Fruit fly (Drosophila melanogaster) whole organism, embryonic: Measurements from ENCODE around the gene CG34293.

Source experiments
- Blimp-1 ChIP-seq: fragments of 200-800 bp; sonication (Bioruptor generic); optimal IDR thresholded peaks from 3 replicates; lab custom pipeline; 2018; ENCODE audit warnings: missing biosample characterization, missing genetic modification characterization, mild to moderate bottlenecking, moderate library complexity, missing genetic modification reagents
- BtbVII ChIP-seq: fragments of 200-800 bp; sonication (Bioruptor generic); optimal IDR thresholded peaks from 3 replicates; lab custom pipeline; 2017; ENCODE audit warnings: missing biosample characterization, mild to moderate bottlenecking, missing genetic modification characterization
- C15 ChIP-seq: fragments of 200-800 bp; sonication (Bioruptor generic); IDR thresholded peaks from 3 replicates; pipeline ENCODE4 v1.3.6; 2022; ENCODE audit warnings: missing biosample characterization, missing genetic modification characterization
- CG10366 ChIP-seq: fragments of 200-800 bp; sonication (Bioruptor generic); IDR thresholded peaks from 2 replicates; pipeline ENCODE4 v1.3.6; 2022; ENCODE audit warnings: missing biosample characterization, missing genetic modification characterization
- CG11398 ChIP-seq: fragments of 200-800 bp; sonication (Bioruptor generic); optimal IDR thresholded peaks from 2 replicates; lab custom pipeline; 2016; ENCODE audit warnings: missing biosample characterization, missing genetic modification characterization
- CG11695 ChIP-seq: fragments of 200-800 bp; sonication (Bioruptor generic); IDR thresholded peaks from 3 replicates; pipeline ENCODE4 v1.3.6; 2022; ENCODE audit warnings: missing biosample characterization, missing genetic modification characterization
- CG12155 ChIP-seq: fragments of 200-800 bp; sonication (Bioruptor generic); optimal IDR thresholded peaks from 3 replicates; lab custom pipeline; 2016; ENCODE audit warnings: missing biosample characterization, missing genetic modification characterization
- CG12299 ChIP-seq: fragments of 200-800 bp; sonication (Bioruptor generic); optimal IDR thresholded peaks from 2 replicates; lab custom pipeline; 2018; ENCODE audit warnings: missing biosample characterization, mild to moderate bottlenecking, missing genetic modification characterization
- CG14441 ChIP-seq: fragments of 200-800 bp; sonication (Bioruptor generic); IDR thresholded peaks from 2 replicates; pipeline ENCODE4 v1.3.6; 2022; ENCODE audit warnings: missing biosample characterization, missing genetic modification characterization
- CG1529 ChIP-seq: fragments of 200-800 bp; sonication (Bioruptor generic); optimal IDR thresholded peaks from 3 replicates; lab custom pipeline; 2018; ENCODE audit warnings: missing biosample characterization, missing genetic modification characterization
- CG1792 ChIP-seq: fragments of 200-800 bp; sonication (Bioruptor generic); optimal IDR thresholded peaks from 2 replicates; lab custom pipeline; 2016; ENCODE audit warnings: missing biosample characterization, missing genetic modification characterization
- CG18262 ChIP-seq: fragments of 200-800 bp; optimal IDR thresholded peaks from 3 replicates; lab custom pipeline; 2019; ENCODE audit warnings: missing biosample characterization, mild to moderate bottlenecking, missing genetic modification characterization, moderate library complexity
- CG32532 ChIP-seq: fragments of 200-800 bp; sonication (Bioruptor generic); IDR thresholded peaks from 2 replicates; pipeline ENCODE4 v1.3.6; 2022; ENCODE audit warnings: missing biosample characterization, missing genetic modification characterization
- CG33557 ChIP-seq: fragments of 200-800 bp; sonication (Bioruptor generic); optimal IDR thresholded peaks from 2 replicates; lab custom pipeline; 2019; ENCODE audit warnings: missing biosample characterization, mild to moderate bottlenecking, missing genetic modification characterization, moderate library complexity
- CG6791 ChIP-seq: fragments of 200-800 bp; sonication (Bioruptor generic); IDR thresholded peaks from 3 replicates; pipeline ENCODE4 v1.3.6; 2022; ENCODE audit warnings: missing biosample characterization, missing genetic modification characterization; ENCODE audit not compliant: partially characterized antibody
- CG7745 ChIP-seq: fragments of 200-800 bp; sonication (Bioruptor generic); optimal IDR thresholded peaks from 2 replicates; lab custom pipeline; 2018; ENCODE audit warnings: missing biosample characterization, mild to moderate bottlenecking, missing genetic modification characterization, moderate library complexity
- CG8290 ChIP-seq, 3 experiments: fragments of 200-800 bp; sonication (Bioruptor generic); optimal IDR thresholded peaks; 2 replicates each; lab custom pipeline; 2016 to 2019; ENCODE audit warnings: missing biosample characterization in 3 of 3, missing genetic modification characterization in 3 of 3, mild to moderate bottlenecking in 2 of 3, moderate library complexity in 1 of 3
- CG8388 ChIP-seq: fragments of 200-800 bp; sonication (Bioruptor generic); optimal IDR thresholded peaks from 2 replicates; lab custom pipeline; 2019; ENCODE audit warnings: missing biosample characterization, mild to moderate bottlenecking, missing genetic modification characterization, moderate library complexity
- CTCF ChIP-seq: fragments of 200-800 bp; sonication (Bioruptor generic); optimal IDR thresholded peaks from 2 replicates; lab custom pipeline; 2017; ENCODE audit warnings: missing biosample characterization, mild to moderate bottlenecking, missing genetic modification characterization, moderate library complexity
- Camta ChIP-seq: fragments of 200-800 bp; sonication (Bioruptor generic); optimal IDR thresholded peaks from 2 replicates; lab custom pipeline; 2016; ENCODE audit warnings: missing biosample characterization, missing genetic modification characterization
- D19A ChIP-seq: fragments of 200-800 bp; optimal IDR thresholded peaks from 3 replicates; lab custom pipeline; 2019; ENCODE audit warnings: missing biosample characterization, mild to moderate bottlenecking, missing genetic modification characterization, moderate library complexity
- Dad ChIP-seq: fragments of 200-800 bp; sonication (Bioruptor generic); optimal IDR thresholded peaks from 3 replicates; lab custom pipeline; 2016; ENCODE audit warnings: missing biosample characterization, missing genetic modification characterization
- Doc3 ChIP-seq: fragments of 200-800 bp; sonication (Bioruptor generic); IDR thresholded peaks from 3 replicates; pipeline ENCODE4 v1.3.6; 2022; ENCODE audit warnings: missing biosample characterization, missing genetic modification characterization; ENCODE audit not compliant: partially characterized antibody
- E2f2 ChIP-seq: fragments of 200-800 bp; sonication (Bioruptor generic); IDR thresholded peaks from 2 replicates; pipeline ENCODE4 v1.3.6; 2022; ENCODE audit warnings: missing biosample characterization, missing genetic modification characterization
- Ets65A ChIP-seq: fragments of 200-800 bp; sonication (Bioruptor generic); peaks from one replicate; lab custom pipeline; 2016; ENCODE audit warnings: missing biosample characterization, missing genetic modification characterization
- HLHmδ ChIP-seq: fragments of 200-800 bp; sonication (Bioruptor generic); optimal IDR thresholded peaks from 2 replicates; lab custom pipeline; 2018; ENCODE audit warnings: missing biosample characterization, mild to moderate bottlenecking, missing genetic modification characterization, moderate library complexity
- Hr78 ChIP-seq, 2 experiments: fragments of 200-800 bp in 1 of 2; fragments of >200 bp in 1 of 2; sonication (Bioruptor generic) in 1 of 2; optimal IDR thresholded peaks; 2 replicates each; lab custom pipeline; 2017 to 2019; ENCODE audit warnings: missing biosample characterization in 2 of 2, missing genetic modification characterization in 2 of 2, mild to moderate bottlenecking in 1 of 2, moderate library complexity in 1 of 2
- Lhr ChIP-seq: fragments of 200-800 bp; sonication (Bioruptor generic); optimal IDR thresholded peaks from 3 replicates; lab custom pipeline; 2017; ENCODE audit warnings: mild to moderate bottlenecking, missing biosample characterization, missing genetic modification reagents, missing genetic modification characterization
- MTF-1 ChIP-seq: fragments of 200-800 bp; sonication (Bioruptor generic); optimal IDR thresholded peaks from 2 replicates; lab custom pipeline; 2018; ENCODE audit warnings: missing biosample characterization, mild to moderate bottlenecking, missing genetic modification characterization, borderline replicate concordance
- NC2β ChIP-seq: fragments of 200-800 bp; sonication (Bioruptor generic); optimal IDR thresholded peaks from 2 replicates; lab custom pipeline; 2016; ENCODE audit warnings: missing biosample characterization, missing genetic modification characterization
- Opbp ChIP-seq: fragments of 200-800 bp; sonication (Bioruptor generic); IDR thresholded peaks from 3 replicates; pipeline ENCODE4 v1.3.6; 2022; ENCODE audit warnings: missing biosample characterization, missing genetic modification characterization; ENCODE audit not compliant: partially characterized antibody
- Ravus ChIP-seq: fragments of 200-800 bp; sonication (Bioruptor generic); IDR thresholded peaks from 2 replicates; pipeline ENCODE4 v1.3.6; 2022; ENCODE audit warnings: missing biosample characterization, missing genetic modification characterization
- Sin3A ChIP-seq: fragments of >200 bp; optimal IDR thresholded peaks from 2 replicates; lab custom pipeline; 2018
- Sox100B ChIP-seq: fragments of 200-800 bp; sonication (Bioruptor generic); optimal IDR thresholded peaks from 3 replicates; lab custom pipeline; 2018; ENCODE audit warnings: missing biosample characterization, mild to moderate bottlenecking, missing genetic modification characterization
- Ssrp ChIP-seq: fragments of 200-800 bp; sonication (Bioruptor generic); optimal IDR thresholded peaks from 2 replicates; lab custom pipeline; 2018; ENCODE audit warnings: missing biosample characterization, mild to moderate bottlenecking, missing genetic modification characterization, moderate library complexity
- abd-A ChIP-seq: fragments of 200-800 bp; sonication (Bioruptor generic); optimal IDR thresholded peaks from 3 replicates; lab custom pipeline; 2019; ENCODE audit warnings: missing biosample characterization, mild to moderate bottlenecking, missing genetic modification characterization, moderate library complexity
- bsh ChIP-seq, 2 experiments: fragments of 200-800 bp; sonication (Bioruptor generic); optimal IDR thresholded peaks; 2 replicates each; lab custom pipeline; 2017 to 2018; ENCODE audit warnings: mild to moderate bottlenecking in 2 of 2, missing biosample characterization in 2 of 2, missing genetic modification characterization in 2 of 2, moderate library complexity in 1 of 2
- cas ChIP-seq: fragments of 200-800 bp; sonication (Bioruptor generic); IDR thresholded peaks from 2 replicates; pipeline ENCODE4 v1.3.6; 2022; ENCODE audit warnings: missing biosample characterization, missing genetic modification characterization
- caup ChIP-seq: fragments of 200-800 bp; sonication (Bioruptor generic); optimal IDR thresholded peaks from 3 replicates; lab custom pipeline; 2017; ENCODE audit warnings: missing biosample characterization, mild to moderate bottlenecking, missing genetic modification characterization, moderate library complexity; ENCODE audit not compliant: severe bottlenecking
- gem ChIP-seq: fragments of 200-800 bp; sonication (Bioruptor generic); optimal IDR thresholded peaks from 2 replicates; lab custom pipeline; 2019; ENCODE audit warnings: missing biosample characterization, mild to moderate bottlenecking, missing genetic modification characterization, moderate library complexity
- gt ChIP-seq: fragments of 200-800 bp; sonication (Bioruptor generic); IDR thresholded peaks from 2 replicates; pipeline ENCODE4 v1.3.6; 2022; ENCODE audit warnings: missing biosample characterization, missing genetic modification characterization
- ind ChIP-seq: fragments of 200-800 bp; sonication (Bioruptor generic); optimal IDR thresholded peaks from 3 replicates; lab custom pipeline; 2016; ENCODE audit warnings: missing biosample characterization, missing genetic modification characterization
- insv ChIP-seq, 2 experiments: fragments of 200-800 bp; sonication (Bioruptor generic); optimal IDR thresholded peaks; 3 replicates each; lab custom pipeline; 2016 to 2018; ENCODE audit warnings: missing biosample characterization in 2 of 2, missing genetic modification characterization in 2 of 2
- ken ChIP-seq: fragments of 200-800 bp; sonication (Bioruptor generic); IDR thresholded peaks from 3 replicates; pipeline ENCODE4 v1.3.6; 2022; ENCODE audit warnings: missing biosample characterization, missing genetic modification characterization
- mirr ChIP-seq: fragments of 200-800 bp; sonication (Bioruptor generic); optimal IDR thresholded peaks from 3 replicates; lab custom pipeline; 2018; ENCODE audit warnings: missing biosample characterization, mild to moderate bottlenecking, missing genetic modification characterization
- nerfin-1 ChIP-seq: fragments of 200-800 bp; sonication (Bioruptor generic); optimal IDR thresholded peaks from 3 replicates; lab custom pipeline; 2019; ENCODE audit warnings: missing biosample characterization, mild to moderate bottlenecking, missing genetic modification characterization, moderate library complexity
- nmo ChIP-seq: fragments of 200-800 bp; sonication (Bioruptor generic); optimal IDR thresholded peaks from 2 replicates; lab custom pipeline; 2018; ENCODE audit warnings: missing biosample characterization, mild to moderate bottlenecking, missing genetic modification characterization, moderate library complexity
- sim ChIP-seq: fragments of 200-800 bp; sonication (Bioruptor generic); IDR thresholded peaks from 2 replicates; pipeline ENCODE4 v1.3.6; 2022; ENCODE audit warnings: missing biosample characterization, missing genetic modification characterization
- so ChIP-seq: fragments of 200-800 bp; sonication (Bioruptor generic); IDR thresholded peaks from 3 replicates; pipeline ENCODE4 v1.3.6; 2022; ENCODE audit warnings: missing biosample characterization, missing genetic modification characterization
- tap ChIP-seq: fragments of 200-800 bp; optimal IDR thresholded peaks from 3 replicates; lab custom pipeline; 2019; ENCODE audit warnings: missing biosample characterization, mild to moderate bottlenecking, missing genetic modification characterization, moderate library complexity
- tio ChIP-seq: fragments of 200-800 bp; sonication (Bioruptor generic); optimal IDR thresholded peaks from 2 replicates; lab custom pipeline; 2017; ENCODE audit warnings: missing biosample characterization, missing genetic modification characterization, inconsistent platforms

The CG34293 gene

dm6 chr3R:27139963-27140362 is 25.4 kb downstream of the CG34293 start (continued):
- TF ChIP-seq Opbp (peak; percentile 26; the same call in 1 of the 3 replicates), insv (GFP tag; optimal IDR thresholded peaks at IDR 0.05; lab: Kevin White, UChicago) (no peak), CG32532 (GFP tag; lab: Robert Waterston, UW) (no peak), CTCF (GFP tag; lab: Kevin White, UChicago) (no peak), D19A (tag; lab: Kevin White, UChicago) (peak; percentile 83), Sox100B (GFP tag; lab: Kevin White, UChicago) (no peak), HLHmδ (GFP tag; lab: Kevin White, UChicago) (no peak), tap (tag; lab: Kevin White, UChicago) (no peak), CG12299 (no peak), ken (GFP tag; lab: Robert Waterston, UW) (no peak), Sin3A (lab: Kevin White, UChicago) (no peak), BtbVII (GFP tag; lab: Kevin White, UChicago) (no peak), caup (GFP tag; lab: Kevin White, UChicago) (no peak), gt (GFP tag; lab: Robert Waterston, UW) (no peak), Ets65A (GFP tag; lab: Kevin White, UChicago) (peak; percentile 33), NC2β (no peak), Dad (GFP tag; lab: Kevin White, UChicago) (no peak), nerfin-1 (no peak), CG10366 (GFP tag; lab: Robert Waterston, UW) (no peak), Camta (GFP tag; lab: Kevin White, UChicago) (peak; percentile 5), Ssrp (tag; lab: Kevin White, UChicago) (peak; percentile 15), CG12155 (GFP tag; lab: Kevin White, UChicago) (peak; percentile 24), sim (GFP tag; lab: Robert Waterston, UW) (no peak), gem (tag; lab: Kevin White, UChicago) (peak; percentile 37), ind (GFP tag; lab: Kevin White, UChicago) (no peak), CG14441 (GFP tag; lab: Robert Waterston, UW) (no peak), mirr (GFP tag; lab: Kevin White, UChicago) (no peak), cas (GFP tag; lab: Robert Waterston, UW) (no peak), CG1529 (no peak), Ravus (GFP tag; lab: Robert Waterston, UW) (no peak), Hr78 (GFP tag; optimal IDR thresholded peaks at IDR 0.05; lab: Kevin White, UChicago) (peak in 1 of 2 experiments; percentile 21), abd-A (no peak), CG1792 (GFP tag; lab: Kevin White, UChicago) (no peak), Blimp-1 (no peak), CG18262 (peak; percentile 17), CG6791 (GFP tag; lab: Robert Waterston, UW) (peak; percentile 38; the same call in 1 of the 3 replicates), MTF-1 (GFP tag; lab: Kevin White, UChicago) (no peak), E2f2 (no peak; the same call in 1 of the 2 replicates), bsh (GFP tag; optimal IDR thresholded peaks at IDR 0.05; lab: Kevin White, UChicago) (peak in 1 of 2 experiments; percentile 13), CG8290 (GFP tag; optimal IDR thresholded peaks at IDR 0.05; lab: Kevin White, UChicago) (peak; percentile 17), CG8290 (tag; optimal IDR thresholded peaks at IDR 0.05; lab: Kevin White, UChicago) (no peak), Lhr (GFP tag; lab: Kevin White, UChicago) (no peak), CG11695 (no peak), nmo (GFP tag; lab: Kevin White, UChicago) (peak; percentile 20), C15 (GFP tag; lab: Robert Waterston, UW) (no peak), CG33557 (GFP tag; lab: Kevin White, UChicago) (no peak), CG8388 (GFP tag; lab: Kevin White, UChicago) (peak; percentile 1), Doc3 (GFP tag; lab: Robert Waterston, UW) (no peak), tio (GFP tag; lab: Kevin White, UChicago) (no peak), CG7745 (tag; lab: Kevin White, UChicago) (no peak), CG11398 (GFP tag; lab: Kevin White, UChicago) (no peak), so (GFP tag; lab: Robert Waterston, UW) (no peak)
